Worm (Caenorhabditis elegans): ENCODE measurements around the gene dnj-10.
A peak's percentile ranks its signal among the peaks of the same experiment; 100 is the strongest.

Gene dnj-10

DNA sequence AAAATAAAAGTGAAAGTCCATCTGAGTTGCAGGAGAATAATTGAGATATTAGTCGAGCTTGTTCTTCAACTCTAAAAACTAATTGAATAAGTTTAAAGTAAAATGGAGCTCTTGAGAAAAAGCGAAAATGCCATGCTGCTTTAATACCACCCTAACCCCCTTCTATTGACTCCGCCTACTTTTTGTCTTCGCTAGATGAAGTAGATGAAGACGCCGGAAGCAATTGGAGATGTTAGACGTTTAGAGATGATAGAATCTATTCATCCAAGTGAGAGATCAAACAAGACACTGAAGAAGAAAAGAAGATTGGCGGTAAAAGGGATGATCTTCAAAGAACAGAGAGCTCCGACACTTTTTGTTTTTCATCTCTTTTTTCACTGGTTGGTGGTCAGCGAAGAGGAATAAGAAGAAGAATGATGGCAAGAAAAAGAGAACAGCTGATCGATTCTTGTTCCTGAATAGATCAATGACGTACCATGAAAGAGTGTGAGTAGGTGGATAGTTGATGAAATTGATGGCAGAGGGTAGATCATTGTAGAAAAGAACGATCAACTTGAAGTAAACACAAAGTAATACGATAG, 23.5 kb downstream of the dnj-10 start:
- TF ChIP-seq ceh-20 (GFP tag; IDR thresholded peaks at IDR 0.05) (0 out of 2 replicates have a peak, but pooled peaks have one; percentile 11), dmd-6 (GFP tag; IDR thresholded peaks at IDR 0.05) (peak; percentile 6; the same call in 1 of the 2 replicates), zfp-3 (GFP tag; conservative IDR thresholded peaks at IDR 0.05) (no peak), nhr-48 (tag; optimal IDR thresholded peaks at IDR 0.05) (no peak), lin-1 (GFP tag; IDR thresholded peaks at IDR 0.05) (no peak), nhr-11 (tag; optimal IDR thresholded peaks at IDR 0.05) (peak; percentile 23), aly-2 (tag; optimal IDR thresholded peaks at IDR 0.05) (no peak), unc-62 (GFP tag; optimal IDR thresholded peaks at IDR 0.05 in 1 of 2) (peak in 1 of 2 experiments; percentile 37), unc-62 (tag; optimal IDR thresholded peaks at IDR 0.05) (no peak), lsy-2 (tag; optimal IDR thresholded peaks at IDR 0.05) (peak in 1 of 2 experiments; percentile 4), nhr-41 (GFP tag; IDR thresholded peaks at IDR 0.05) (no peak), lir-3 (tag; optimal IDR thresholded peaks at IDR 0.05) (no peak)

DNA sequence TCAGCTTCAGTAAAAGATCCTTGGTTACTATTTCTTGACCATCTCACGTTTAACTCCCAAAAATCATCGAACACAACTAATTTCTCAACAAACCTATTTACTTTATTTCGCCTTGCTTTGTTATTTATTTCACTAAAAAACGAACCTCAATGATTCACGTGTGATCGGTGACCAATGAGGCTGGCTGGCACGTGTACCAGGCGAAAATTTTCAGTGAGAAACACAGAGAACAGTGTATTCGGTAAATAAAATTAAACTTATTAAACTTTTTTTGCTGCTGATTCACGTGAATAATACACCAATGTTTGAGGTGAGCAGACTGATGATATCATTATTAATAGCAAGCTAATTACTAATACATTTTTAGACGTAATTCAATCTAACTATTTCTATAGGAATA, 24.4 kb downstream of the dnj-10 start:
- 0 out of 2 replicates have a peak, but pooled peaks have one; percentile 41 for TF ChIP-seq mxl-2 (GFP tag; conservative IDR thresholded peaks at IDR 0.05)
- no peak for TF ChIP-seq ZK337.2 (GFP tag; IDR thresholded peaks at IDR 0.05)
- TF ChIP-seq egl-43 (GFP tag; IDR thresholded peaks at IDR 0.05), result no peak
- TF ChIP-seq zfp-2 (tag; optimal IDR thresholded peaks at IDR 0.05), result no peak
- TF ChIP-seq hlh-30 (tag; optimal IDR thresholded peaks at IDR 0.05; ENCODE audit: insufficient read depth), result peak; percentile 59
- peak; percentile 22 for TF ChIP-seq nhr-48 (tag; optimal IDR thresholded peaks at IDR 0.05)
- TF ChIP-seq rbr-2 (tag; optimal IDR thresholded peaks at IDR 0.05), result no peak
- no peak for TF ChIP-seq pqm-1 (tag; optimal IDR thresholded peaks at IDR 0.05)
- no peak for TF ChIP-seq zag-1 (tag; optimal IDR thresholded peaks at IDR 0.05)
- no peak for TF ChIP-seq dpl-1 (GFP tag; optimal IDR thresholded peaks at IDR 0.05)
- TF ChIP-seq zip-2 (tag; optimal IDR thresholded peaks at IDR 0.05), result no peak
- no peak for TF ChIP-seq aha-1 (tag)
- no peak for TF ChIP-seq ZK546.5 (tag; optimal IDR thresholded peaks at IDR 0.05)
- TF ChIP-seq dmd-6 (GFP tag; IDR thresholded peaks at IDR 0.05), result peak; percentile 30; the same call in 1 of the 2 replicates
- no peak for TF ChIP-seq Y5F2A.4 (GFP tag; optimal IDR thresholded peaks at IDR 0.05)
- TF ChIP-seq arid-1 (GFP tag; conservative IDR thresholded peaks at IDR 0.05), result no peak
- TF ChIP-seq nhr-6 (tag; optimal IDR thresholded peaks at IDR 0.05), result no peak
- TF ChIP-seq ctbp-1 (GFP tag; IDR thresholded peaks at IDR 0.05), result no peak
- no peak for TF ChIP-seq php-3 (GFP tag; IDR thresholded peaks at IDR 0.05)
- peak; percentile 6 for TF ChIP-seq T20F7.1 (GFP tag; optimal IDR thresholded peaks at IDR 0.05)
- TF ChIP-seq nhr-41 (GFP tag; IDR thresholded peaks at IDR 0.05), result no peak
- TF ChIP-seq ceh-44 (GFP tag; IDR thresholded peaks at IDR 0.05), result no peak
- no peak for TF ChIP-seq snpc-1.2 (GFP tag; IDR thresholded peaks at IDR 0.05)
- no peak for TF ChIP-seq daf-16 (GFP tag; optimal IDR thresholded peaks at IDR 0.05)
- TF ChIP-seq daf-16 (tag; optimal IDR thresholded peaks at IDR 0.05), result no peak

DNA sequence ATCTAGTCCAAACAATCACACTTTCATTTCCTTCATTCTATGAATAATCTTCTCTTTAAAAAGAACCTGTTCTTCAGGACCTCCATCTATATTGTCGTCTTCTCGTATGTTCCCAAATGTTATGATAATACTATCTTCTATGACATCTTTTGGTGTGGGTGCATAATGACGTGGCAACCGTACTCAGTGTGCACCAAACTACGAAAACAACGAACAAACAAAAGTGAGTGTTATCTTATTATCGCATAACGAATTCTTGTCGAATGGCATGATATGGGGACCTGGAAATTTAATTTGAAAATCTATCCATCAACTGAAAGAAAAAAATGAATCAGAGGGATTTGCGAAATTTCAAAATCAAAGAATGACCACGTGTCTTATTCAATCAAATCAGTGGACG, 25.1 kb downstream of the dnj-10 start:
- no peak for TF ChIP-seq F37D6.2 (tag; optimal IDR thresholded peaks at IDR 0.05)
- no peak for TF ChIP-seq daf-16 (GFP tag; optimal IDR thresholded peaks at IDR 0.05)
- TF ChIP-seq daf-16 (tag; optimal IDR thresholded peaks at IDR 0.05), result peak; percentile 37

DNA sequence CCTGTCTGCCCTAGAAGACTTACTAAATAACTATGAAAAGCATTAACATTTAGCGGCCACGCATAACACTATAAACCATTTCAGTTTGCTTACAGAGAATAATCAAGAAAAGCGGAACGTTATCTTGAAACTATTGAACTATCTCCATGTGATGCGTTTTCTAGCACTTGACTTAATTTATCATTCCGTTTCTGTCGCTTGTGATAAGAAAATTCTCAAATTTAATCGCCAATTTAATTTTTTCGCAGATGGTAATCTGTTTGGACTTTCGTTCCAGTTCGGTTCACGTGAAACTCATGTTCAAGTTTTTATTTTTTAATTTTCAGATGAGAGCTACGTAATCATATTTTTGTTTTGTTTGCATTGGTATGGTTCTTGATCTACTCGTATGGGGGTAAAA, 26.0 kb downstream of the dnj-10 start:
- no peak for TF ChIP-seq vab-7 (GFP tag; IDR thresholded peaks at IDR 0.05)
- TF ChIP-seq lim-7 (GFP tag; IDR thresholded peaks at IDR 0.05), result no peak
- TF ChIP-seq nhr-48 (tag; optimal IDR thresholded peaks at IDR 0.05), result peak; percentile 73
- TF ChIP-seq nhr-10 (tag; optimal IDR thresholded peaks at IDR 0.05), result no peak
- no peak for TF ChIP-seq F49E8.2 (tag; optimal IDR thresholded peaks at IDR 0.05; ENCODE audit: borderline replicate concordance)
- TF ChIP-seq nhr-237 (tag; optimal IDR thresholded peaks at IDR 0.05), result no peak
- TF ChIP-seq lin-39 (tag; optimal IDR thresholded peaks at IDR 0.05), result no peak
- peak; percentile 87 for TF ChIP-seq hlh-11 (tag; optimal IDR thresholded peaks at IDR 0.05)
- no peak for TF ChIP-seq ama-1 (optimal IDR thresholded peaks at IDR 0.05)
- TF ChIP-seq mep-1 (tag; optimal IDR thresholded peaks at IDR 0.05), result no peak
- no peak for TF ChIP-seq D1046.2 (GFP tag; IDR thresholded peaks at IDR 0.05)
- TF ChIP-seq nhr-11 (tag; optimal IDR thresholded peaks at IDR 0.05), result no peak
- TF ChIP-seq daf-16 (GFP tag; optimal IDR thresholded peaks at IDR 0.05), result peak in 1 of 2 experiments; percentile 49
- TF ChIP-seq daf-16 (tag; optimal IDR thresholded peaks at IDR 0.05), result peak; percentile 94
- TF ChIP-seq pha-4 (GFP tag; IDR thresholded peaks at IDR 0.05), result no peak
- no peak for TF ChIP-seq pha-4 (tag; optimal IDR thresholded peaks at IDR 0.05)
- TF ChIP-seq gei-8 (GFP tag; optimal IDR thresholded peaks at IDR 0.05), result no peak
- no peak for TF ChIP-seq egl-27 (tag; optimal IDR thresholded peaks at IDR 0.05)

All from whole organism, L4 larva.